Fruit fly (Drosophila melanogaster) whole organism: Measurements from ENCODE around the gene CG42724.

ENCODE experiments used
- CG8478 ChIP-seq: fragments of >200 bp; optimal IDR thresholded peaks from 2 replicates; lab custom pipeline; 2018; ENCODE audit warnings: inconsistent platforms
- Dll ChIP-seq: fragments of >200 bp; optimal IDR thresholded peaks from 2 replicates; lab custom pipeline; 2017
- EcR ChIP-seq, 2 experiments: fragments of >200 bp; optimal IDR thresholded peaks; 2 replicates each; lab custom pipeline; 2017; ENCODE audit warnings: missing biosample characterization in 2 of 2, missing genetic modification characterization in 2 of 2, missing genetic modification reagents in 2 of 2
- pan ChIP-seq: fragments of >200 bp; optimal IDR thresholded peaks from 2 replicates; lab custom pipeline; 2017
- psq ChIP-seq: fragments of >200 bp; optimal IDR thresholded peaks from 2 replicates; lab custom pipeline; 2017
- usp ChIP-seq: fragments of >200 bp; optimal IDR thresholded peaks from 2 replicates; lab custom pipeline; 2017; ENCODE audit warnings: missing biosample characterization, missing genetic modification characterization, mixed read lengths

Gene CG42724

DNA sequence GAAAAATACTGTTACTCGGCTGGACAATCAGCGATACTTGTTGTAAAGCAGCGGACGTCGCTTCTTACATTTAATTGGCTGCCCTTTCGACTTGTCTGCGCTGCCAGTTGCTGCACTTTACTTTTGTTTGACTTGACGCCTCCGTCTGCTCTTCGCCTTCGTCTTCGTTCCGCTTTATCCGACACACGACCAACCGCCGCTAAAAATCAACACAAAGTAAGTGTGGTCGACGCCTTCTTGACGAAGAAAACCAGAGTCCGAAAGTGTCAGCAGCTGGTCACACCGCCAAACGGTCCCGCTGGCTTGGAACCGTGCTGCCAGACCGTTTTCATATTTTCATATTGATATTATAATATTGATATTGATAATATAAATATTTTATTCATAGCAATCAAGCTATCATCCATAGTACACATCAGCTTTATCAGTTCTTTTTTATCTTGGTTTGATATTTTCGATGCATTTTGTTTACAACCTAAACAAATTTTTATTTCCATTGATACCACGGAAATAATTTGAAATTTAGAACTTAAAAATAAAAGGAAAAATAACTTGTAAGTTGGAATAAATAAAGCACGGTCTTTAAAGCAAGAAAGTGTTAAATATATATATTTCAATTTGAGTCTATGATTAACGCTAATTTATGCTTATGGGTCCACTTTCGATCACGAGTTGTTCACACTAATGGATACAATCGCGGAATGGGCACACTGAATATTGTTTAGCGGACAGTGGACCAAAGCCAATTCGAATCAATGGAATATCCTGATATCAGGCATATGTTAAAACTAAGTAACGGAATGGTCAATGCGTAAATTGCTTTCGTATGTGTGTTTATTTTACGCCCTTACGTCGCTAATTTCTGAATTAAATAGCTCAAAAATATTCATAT, 37.8 kb upstream of the CG42724 start, which contains the start of gene Dmtn:
Dmtn (minus strand) TSS at position 222 of the 892 bp plus-strand sequence.
- TF ChIP-seq CG8478 (no peak), EcR (GFP tag; optimal IDR thresholded peaks at IDR 0.05; lab: Kevin White, UChicago) (no peak), Dll (no peak), usp (GFP tag; lab: Kevin White, UChicago) (no peak), psq (no peak), pan (lab: Kevin White, UChicago) (no peak)

DNA sequence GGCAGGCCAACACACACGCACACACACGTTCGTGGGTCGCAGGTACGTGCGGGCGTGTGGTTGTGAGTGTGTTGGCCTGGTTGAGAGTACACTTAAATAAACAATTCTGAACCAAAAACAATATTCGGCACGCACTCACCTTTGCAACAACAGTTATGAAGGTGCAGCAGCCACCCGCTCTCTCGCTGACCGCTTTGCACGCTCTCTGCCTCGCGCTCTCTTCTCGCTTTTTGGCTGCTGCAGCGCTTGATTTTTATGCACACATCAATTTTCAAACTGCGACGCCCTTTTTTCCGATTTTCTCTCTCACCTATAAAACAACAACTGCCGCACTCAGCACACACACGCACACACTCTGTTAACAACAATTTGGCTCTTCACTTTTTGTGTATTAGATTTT, 37.2 kb upstream of the CG42724 start:
- TF ChIP-seq EcR (GFP tag; optimal IDR thresholded peaks at IDR 0.05; lab: Kevin White, UChicago) (no peak), pan (lab: Kevin White, UChicago) (no peak), usp (GFP tag; lab: Kevin White, UChicago) (no peak), CG8478 (no peak), Dll (no peak), psq (no peak)

DNA sequence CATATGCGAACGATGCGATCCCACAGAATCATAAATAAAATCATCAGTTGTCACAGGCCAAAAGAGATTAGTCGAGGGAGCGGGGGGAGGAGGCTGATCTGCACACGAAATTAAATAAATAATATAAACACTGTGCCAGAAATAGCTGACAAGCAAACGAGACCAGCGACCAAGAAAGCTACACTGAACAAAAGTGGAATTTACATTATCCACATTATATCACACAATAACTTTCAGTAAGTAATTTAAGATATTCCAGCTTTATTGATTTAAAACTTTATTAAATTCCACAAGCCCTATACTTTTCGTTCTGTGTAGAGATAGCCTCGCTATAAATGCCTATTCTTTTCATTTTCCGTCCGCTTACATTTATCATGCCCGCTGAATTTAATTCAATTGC, 36.1 kb upstream of the CG42724 start:
- TF ChIP-seq pan (lab: Kevin White, UChicago) (no peak), usp (GFP tag; lab: Kevin White, UChicago) (no peak), Dll (no peak), EcR (GFP tag; optimal IDR thresholded peaks at IDR 0.05; lab: Kevin White, UChicago) (no peak)

DNA sequence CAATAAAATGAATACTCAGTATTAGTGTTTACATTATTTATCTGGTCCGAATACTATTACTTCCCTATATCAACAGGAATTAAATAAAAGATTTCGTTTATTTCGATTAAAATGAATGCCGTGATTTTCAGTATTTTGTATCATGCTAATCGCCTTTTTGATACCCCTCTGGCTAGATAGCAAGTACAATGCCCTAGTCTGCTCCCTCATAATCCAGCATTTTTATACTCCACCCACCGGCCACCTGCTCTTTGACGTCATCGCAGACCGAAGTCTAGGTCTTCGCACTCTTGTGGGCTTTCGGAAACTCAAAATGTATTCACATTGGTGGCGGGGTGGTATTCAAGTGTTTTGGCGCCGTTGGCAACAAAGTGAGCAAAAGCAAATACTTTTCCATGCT, 35.6 kb upstream of the CG42724 start:
- no peak for TF ChIP-seq psq
- no peak for TF ChIP-seq usp (GFP tag; lab: Kevin White, UChicago)
- no peak for TF ChIP-seq pan (lab: Kevin White, UChicago)
- no peak for TF ChIP-seq EcR (GFP tag; optimal IDR thresholded peaks at IDR 0.05; lab: Kevin White, UChicago)
- TF ChIP-seq CG8478, result no peak
- TF ChIP-seq Dll, result no peak

DNA sequence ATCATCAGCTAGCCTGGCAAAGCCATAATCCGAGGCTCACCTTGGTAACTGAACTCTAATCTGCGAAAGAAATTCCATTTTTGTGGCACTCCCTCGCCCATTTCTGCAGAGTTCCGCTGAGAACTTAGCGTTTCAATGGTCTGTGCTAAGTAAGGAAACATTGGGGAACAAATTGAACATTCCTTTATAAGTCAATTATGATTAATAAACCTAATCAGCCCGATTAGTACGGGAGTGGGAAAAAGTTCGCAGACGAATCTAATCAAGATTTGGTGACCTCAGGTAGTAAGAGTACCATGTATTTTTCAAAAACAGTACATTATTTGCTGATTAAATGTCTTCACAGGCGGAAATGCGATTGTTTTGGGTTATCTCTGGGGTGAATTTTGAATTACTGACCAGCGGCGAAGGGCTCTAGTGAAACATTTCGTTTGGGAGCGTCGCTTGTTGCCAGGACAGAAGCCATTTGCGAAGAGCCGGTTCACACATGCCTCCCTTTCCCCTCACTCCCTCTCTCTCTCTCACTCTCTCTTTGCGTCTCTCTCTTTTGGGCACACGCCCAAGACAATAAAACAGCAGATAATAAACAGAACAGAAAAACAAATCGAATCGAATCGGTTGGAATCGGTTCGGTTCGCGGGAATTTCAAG, 34.6 kb upstream of the CG42724 start:
- TF ChIP-seq CG8478 (no peak), EcR (GFP tag; optimal IDR thresholded peaks at IDR 0.05; lab: Kevin White, UChicago) (no peak), usp (GFP tag; lab: Kevin White, UChicago) (no peak), psq (no peak), pan (lab: Kevin White, UChicago) (no peak), Dll (no peak)

DNA sequence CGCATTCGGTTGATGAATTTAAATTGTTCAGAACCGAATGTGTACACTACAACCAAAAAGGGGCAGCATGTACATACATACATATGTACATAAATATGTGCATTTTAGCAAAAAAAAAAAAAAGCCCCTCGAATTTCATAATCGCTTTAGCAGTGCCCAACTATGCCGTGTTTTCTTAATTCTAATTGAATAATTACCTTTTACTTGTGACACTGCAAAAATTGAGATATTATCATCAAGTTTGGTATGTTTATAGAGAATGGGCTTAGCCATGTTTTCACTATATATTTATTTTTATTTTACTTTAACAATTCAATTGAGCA, 33.4 kb upstream of the CG42724 start:
- TF ChIP-seq psq (no peak), EcR (GFP tag; optimal IDR thresholded peaks at IDR 0.05; lab: Kevin White, UChicago) (no peak), usp (GFP tag; lab: Kevin White, UChicago) (no peak), CG8478 (no peak), pan (lab: Kevin White, UChicago) (no peak), Dll (no peak)

DNA sequence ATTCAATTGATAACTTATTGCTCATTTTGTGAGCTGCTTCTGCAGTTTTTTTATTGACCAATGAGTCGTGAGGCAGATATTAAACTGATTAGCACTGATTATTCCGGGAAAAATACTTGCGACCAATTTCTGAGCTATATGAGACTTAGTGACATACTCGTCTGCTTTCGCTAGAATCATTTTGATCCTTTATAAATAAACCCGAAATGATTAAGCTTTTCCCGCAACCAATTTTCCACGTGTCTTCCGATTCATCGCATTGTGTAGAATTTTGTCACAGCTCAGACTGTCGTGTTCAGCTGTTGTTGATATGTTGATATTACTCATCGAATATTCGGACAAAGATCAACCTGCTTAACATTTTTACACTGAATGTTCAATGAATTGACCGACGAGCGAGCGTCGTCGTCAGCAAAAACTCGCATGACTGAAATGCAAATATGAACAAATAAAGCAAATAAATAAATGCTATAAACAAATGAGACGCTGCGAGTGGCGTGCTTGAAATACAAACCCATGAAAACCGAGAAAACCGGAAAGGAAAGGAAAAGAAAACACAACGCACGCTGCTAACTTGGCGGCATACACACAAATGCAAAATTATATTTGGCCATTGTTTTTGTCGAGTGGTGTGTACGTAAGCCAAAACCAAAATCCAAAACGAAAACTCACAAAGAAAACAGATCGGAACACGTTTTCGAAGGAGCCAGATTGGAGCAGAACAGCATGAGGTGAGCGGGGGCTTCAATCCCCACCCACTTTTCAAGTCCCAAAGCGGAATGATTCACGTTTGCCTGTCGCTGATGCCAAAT, 32.8 kb upstream of the CG42724 start:
- TF ChIP-seq psq (no peak), CG8478 (no peak), EcR (GFP tag; optimal IDR thresholded peaks at IDR 0.05; lab: Kevin White, UChicago) (no peak), Dll (no peak), usp (GFP tag; lab: Kevin White, UChicago) (no peak)

DNA sequence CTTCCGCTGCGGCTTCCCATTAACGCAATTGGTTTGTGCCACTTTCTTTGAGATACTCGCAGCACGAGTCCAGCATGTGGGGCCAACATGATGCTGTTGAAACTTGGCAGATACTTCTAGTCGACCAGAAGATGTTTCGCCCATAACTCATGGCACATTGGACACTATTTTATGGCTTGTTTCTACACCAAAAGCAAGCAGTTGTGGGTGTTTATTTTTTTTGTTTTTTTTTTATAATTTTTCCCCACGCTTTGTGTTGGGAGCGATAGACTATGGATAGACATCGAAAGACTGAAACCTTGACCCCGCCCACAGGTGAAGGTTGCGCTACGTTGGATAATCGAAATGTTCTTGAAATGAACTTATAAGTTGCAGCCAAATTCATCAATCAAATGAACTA, 31.7 kb upstream of the CG42724 start:
- TF ChIP-seq Dll, result no peak
- TF ChIP-seq EcR (GFP tag; optimal IDR thresholded peaks at IDR 0.05; lab: Kevin White, UChicago), result no peak
- TF ChIP-seq psq, result no peak
- TF ChIP-seq usp (GFP tag; lab: Kevin White, UChicago), result no peak
- TF ChIP-seq CG8478, result no peak
- TF ChIP-seq pan (lab: Kevin White, UChicago), result no peak

DNA sequence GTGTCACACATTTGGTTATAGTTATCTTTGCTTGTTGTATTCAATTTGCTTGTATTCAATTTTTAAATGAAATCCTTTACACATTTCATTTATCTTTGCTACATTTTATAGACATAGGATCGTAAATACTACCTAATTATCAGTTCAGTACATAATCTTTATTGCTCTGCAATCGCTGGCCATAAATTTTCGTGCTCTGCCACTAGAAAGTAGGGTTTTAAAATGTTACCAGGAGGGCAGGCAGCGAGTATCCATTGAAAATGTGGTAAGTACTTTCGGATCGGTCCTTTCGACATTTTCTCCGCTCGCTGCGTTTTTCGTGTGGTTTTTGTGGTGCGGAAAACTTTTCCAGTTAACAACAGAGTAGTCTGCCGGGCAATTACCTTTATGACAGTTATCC, 31.2 kb upstream of the CG42724 start:
- no peak for TF ChIP-seq CG8478
- no peak for TF ChIP-seq EcR (GFP tag; optimal IDR thresholded peaks at IDR 0.05; lab: Kevin White, UChicago)
- no peak for TF ChIP-seq pan (lab: Kevin White, UChicago)
- TF ChIP-seq psq, result no peak
- TF ChIP-seq Dll, result no peak
- no peak for TF ChIP-seq usp (GFP tag; lab: Kevin White, UChicago)

DNA sequence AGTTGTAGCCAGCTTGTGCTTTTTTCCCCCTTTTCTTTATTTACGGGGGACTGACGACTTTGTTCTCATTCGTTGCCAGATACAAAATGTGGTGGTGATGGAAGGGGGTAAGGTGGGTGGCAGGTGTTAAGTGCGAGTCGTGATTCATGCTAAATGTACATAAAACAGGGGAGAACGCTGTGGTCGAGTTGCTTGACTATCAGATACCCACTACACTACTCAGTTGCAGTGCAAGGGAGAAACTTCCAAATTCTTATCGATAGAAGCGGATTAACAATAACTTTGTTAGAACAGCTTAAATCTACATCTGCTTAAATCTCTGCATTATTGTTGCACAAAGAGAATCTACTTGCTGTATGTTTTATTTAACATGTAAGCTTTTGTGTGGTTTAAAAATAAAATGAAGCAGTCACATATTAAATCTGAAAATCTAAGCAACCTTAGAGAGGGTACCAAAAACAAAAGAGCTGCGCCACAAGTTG, 29.6 kb upstream of the CG42724 start:
- TF ChIP-seq CG8478 (no peak), Dll (no peak), EcR (GFP tag; optimal IDR thresholded peaks at IDR 0.05; lab: Kevin White, UChicago) (no peak), psq (no peak), usp (GFP tag; lab: Kevin White, UChicago) (no peak), pan (lab: Kevin White, UChicago) (no peak)

DNA sequence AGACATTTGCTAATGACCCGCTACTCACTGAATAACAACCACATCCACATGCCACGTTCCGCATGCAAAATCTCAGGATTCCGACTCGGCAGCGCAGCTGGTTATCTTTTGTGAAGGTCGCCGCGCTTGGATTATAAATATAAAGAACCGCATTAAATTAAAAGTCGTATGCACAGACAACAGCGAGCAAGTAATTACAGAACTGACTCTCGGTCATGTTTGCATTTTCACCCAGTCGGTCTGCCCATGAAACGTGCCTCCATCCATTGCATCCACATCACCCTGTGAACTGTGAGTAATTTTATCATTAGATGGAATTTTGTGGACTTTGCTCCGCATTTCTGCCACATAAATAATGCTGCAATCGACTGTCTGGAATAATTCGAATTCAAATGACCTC, 28.5 kb upstream of the CG42724 start:
- TF ChIP-seq Dll (no peak), EcR (GFP tag; optimal IDR thresholded peaks at IDR 0.05; lab: Kevin White, UChicago) (no peak), psq (no peak), pan (lab: Kevin White, UChicago) (no peak), usp (GFP tag; lab: Kevin White, UChicago) (no peak)
